Worm (Caenorhabditis elegans) whole organism, L2 larva: Measurements from ENCODE around the gene pks-1.

Source experiments
- F13H6.1 ChIP-seq: sonication (generic microtip); optimal IDR thresholded peaks from 2 replicates; lab custom pipeline; 2016; ENCODE audit warnings: missing genetic modification characterization, missing compliant biosample characterization
- ceh-16 ChIP-seq: fragments of 150-350 bp; optimal IDR thresholded peaks from 2 replicates; lab custom pipeline; 2014; ENCODE audit warnings: missing biosample characterization, missing genetic modification characterization
- crh-2 ChIP-seq: sonication (generic microtip); optimal IDR thresholded peaks from 2 replicates; lab custom pipeline; 2017; ENCODE audit warnings: missing biosample characterization, missing genetic modification characterization
- elt-3 ChIP-seq: sonication (generic microtip); optimal IDR thresholded peaks from 2 replicates; lab custom pipeline; 2017; ENCODE audit warnings: missing biosample characterization, missing genetic modification characterization
- fos-1 ChIP-seq: fragments of 150-350 bp; optimal IDR thresholded peaks from 2 replicates; lab custom pipeline; 2014; ENCODE audit warnings: missing biosample characterization, missing genetic modification characterization
- nhr-21 ChIP-seq: fragments of 150-350 bp; optimal IDR thresholded peaks from 2 replicates; lab custom pipeline; 2014; ENCODE audit warnings: missing biosample characterization, missing genetic modification characterization
- nhr-237 ChIP-seq: fragments of 150-350 bp; optimal IDR thresholded peaks from 2 replicates; lab custom pipeline; 2014; ENCODE audit warnings: missing biosample characterization, missing genetic modification characterization
- nhr-25 ChIP-seq: fragments of 150-350 bp; sonication (generic microtip); optimal IDR thresholded peaks from 3 replicates; lab custom pipeline; 2014; ENCODE audit warnings: missing biosample characterization, missing genetic modification characterization
- nhr-77 ChIP-seq: fragments of 150-350 bp; optimal IDR thresholded peaks from 2 replicates; lab custom pipeline; 2014; ENCODE audit warnings: missing biosample characterization, missing genetic modification characterization
- snpc-4 ChIP-seq: fragments of 150-350 bp; optimal IDR thresholded peaks from 2 replicates; lab custom pipeline; 2014; ENCODE audit warnings: missing biosample characterization, missing genetic modification characterization
- zag-1 ChIP-seq: fragments of 150-350 bp; optimal IDR thresholded peaks from 2 replicates; lab custom pipeline; 2014; ENCODE audit warnings: missing biosample characterization, missing genetic modification characterization

DNA sequence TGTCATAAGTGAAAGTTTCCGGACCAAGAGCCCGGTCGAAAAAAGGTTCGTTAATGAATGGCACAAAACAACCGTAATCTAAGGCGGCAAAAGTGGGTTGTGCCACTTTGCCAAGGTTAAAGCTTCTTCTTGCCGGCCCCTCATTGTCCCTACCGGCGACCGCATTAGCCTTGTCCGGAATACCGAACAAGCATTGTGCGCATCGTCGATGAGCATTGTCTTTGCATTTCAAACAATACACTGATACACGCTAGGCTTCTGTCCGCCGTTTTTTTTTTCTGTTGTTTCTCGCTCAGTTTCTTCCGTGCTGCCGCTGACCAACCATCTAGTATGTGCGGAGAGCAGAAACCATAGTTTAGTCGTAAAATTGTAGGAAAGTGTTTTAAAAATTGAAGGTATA lies 16.3 kb upstream of the pks-1 start, which contains the start of gene C03F11.2:
- TF ChIP-seq crh-2 (tag; lab: Kevin White, UChicago) (no peak), snpc-4 (tag; lab: Kevin White, UChicago) (no peak), nhr-25 (no peak), ceh-16 (tag; lab: Kevin White, UChicago) (no peak), nhr-77 (tag; lab: Kevin White, UChicago) (no peak), zag-1 (tag; lab: Kevin White, UChicago) (no peak), fos-1 (no peak), nhr-21 (tag; lab: Kevin White, UChicago) (no peak), nhr-237 (tag; lab: Kevin White, UChicago) (no peak), elt-3 (no peak), F13H6.1 (tag; lab: Kevin White, UChicago) (no peak)
